Fruit fly (Drosophila melanogaster) whole organism, embryonic: ENCODE results near the gene Yp1.

ENCODE experiments used
- Ada2b ChIP-seq: fragments of 200-800 bp; sonication (Bioruptor generic); IDR thresholded peaks from 2 replicates; pipeline ENCODE4 v1.3.6; 2022; ENCODE audit warnings: missing biosample characterization, missing genetic modification characterization
- Atf3 ChIP-seq: fragments of 200-800 bp; sonication (Bioruptor generic); optimal IDR thresholded peaks from 3 replicates; lab custom pipeline; 2016; ENCODE audit warnings: missing biosample characterization, missing genetic modification characterization
- Atf6 ChIP-seq: fragments of 200-800 bp; sonication (Bioruptor generic); IDR thresholded peaks from 2 replicates; pipeline ENCODE4 v1.3.6; 2022; ENCODE audit warnings: missing biosample characterization, missing genetic modification characterization
- Bgb ChIP-seq: fragments of 200-800 bp; sonication (Bioruptor generic); IDR thresholded peaks from 2 replicates; pipeline ENCODE4 v1.3.6; 2022; ENCODE audit warnings: missing biosample characterization, missing genetic modification characterization; ENCODE audit not compliant: partially characterized antibody
- Bteb2 ChIP-seq: fragments of 200-800 bp; sonication (Bioruptor generic); optimal IDR thresholded peaks from 2 replicates; lab custom pipeline; 2016; ENCODE audit warnings: missing biosample characterization, missing genetic modification characterization
- CG10267 ChIP-seq: fragments of 200-800 bp; sonication (Bioruptor generic); optimal IDR thresholded peaks from 2 replicates; lab custom pipeline; 2018; ENCODE audit warnings: missing biosample characterization, mild to moderate bottlenecking, missing genetic modification characterization, moderate library complexity
- CG10366 ChIP-seq: fragments of 200-800 bp; sonication (Bioruptor generic); IDR thresholded peaks from 2 replicates; pipeline ENCODE4 v1.3.6; 2022; ENCODE audit warnings: missing biosample characterization, missing genetic modification characterization
- CG12155 ChIP-seq: fragments of 200-800 bp; sonication (Bioruptor generic); optimal IDR thresholded peaks from 3 replicates; lab custom pipeline; 2016; ENCODE audit warnings: missing biosample characterization, missing genetic modification characterization
- CG12942 ChIP-seq: fragments of 200-800 bp; sonication (Bioruptor generic); optimal IDR thresholded peaks from 3 replicates; lab custom pipeline; 2016; ENCODE audit warnings: missing biosample characterization, missing genetic modification characterization
- CG13123 ChIP-seq: fragments of 200-800 bp; sonication (Bioruptor generic); optimal IDR thresholded peaks from 2 replicates; lab custom pipeline; 2016; ENCODE audit warnings: missing biosample characterization, missing genetic modification characterization
- CG14860 ChIP-seq: fragments of 200-800 bp; sonication (Bioruptor generic); IDR thresholded peaks from 3 replicates; pipeline ENCODE4 v1.3.6; 2022; ENCODE audit warnings: missing biosample characterization, missing genetic modification characterization; ENCODE audit not compliant: partially characterized antibody
- CG15696 ChIP-seq: fragments of 200-800 bp; sonication (Bioruptor generic); optimal IDR thresholded peaks from 2 replicates; lab custom pipeline; 2019; ENCODE audit warnings: missing biosample characterization, mild to moderate bottlenecking, missing genetic modification characterization, moderate library complexity
- CG17612 ChIP-seq: fragments of 200-800 bp; sonication (Bioruptor generic); IDR thresholded peaks from 2 replicates; pipeline ENCODE4 v1.3.6; 2022; ENCODE audit warnings: missing biosample characterization, missing genetic modification characterization
- CG31365 ChIP-seq: fragments of 200-800 bp; sonication (Bioruptor generic); optimal IDR thresholded peaks from 2 replicates; lab custom pipeline; 2018; ENCODE audit warnings: missing biosample characterization, mild to moderate bottlenecking, missing genetic modification characterization
- CG32532 ChIP-seq: fragments of 200-800 bp; sonication (Bioruptor generic); IDR thresholded peaks from 2 replicates; pipeline ENCODE4 v1.3.6; 2022; ENCODE audit warnings: missing biosample characterization, missing genetic modification characterization
- CG3281 ChIP-seq: fragments of 200-800 bp; sonication (Bioruptor generic); optimal IDR thresholded peaks from 3 replicates; lab custom pipeline; 2017; ENCODE audit warnings: missing biosample characterization, mild to moderate bottlenecking, missing genetic modification characterization
- CG4328 ChIP-seq: fragments of 200-800 bp; sonication (Bioruptor generic); optimal IDR thresholded peaks from 3 replicates; lab custom pipeline; 2017; ENCODE audit warnings: missing biosample characterization, missing genetic modification reagents, missing genetic modification characterization
- CG4820 ChIP-seq: fragments of 200-800 bp; sonication (Bioruptor generic); optimal IDR thresholded peaks from 3 replicates; lab custom pipeline; 2016; ENCODE audit warnings: missing biosample characterization, missing genetic modification characterization
- CG5180 ChIP-seq: fragments of 200-800 bp; sonication (Bioruptor generic); optimal IDR thresholded peaks from 3 replicates; lab custom pipeline; 2017; ENCODE audit warnings: missing biosample characterization, missing genetic modification characterization, mild to moderate bottlenecking, moderate library complexity, missing genetic modification reagents
- CG7928 ChIP-seq: fragments of 200-800 bp; sonication (Bioruptor generic); optimal IDR thresholded peaks from 2 replicates; lab custom pipeline; 2017; ENCODE audit warnings: missing biosample characterization, mild to moderate bottlenecking, missing genetic modification characterization
- CG9817 ChIP-seq: fragments of 200-800 bp; sonication (Bioruptor generic); optimal IDR thresholded peaks from 2 replicates; lab custom pipeline; 2018; ENCODE audit warnings: missing biosample characterization, mild to moderate bottlenecking, missing genetic modification characterization, moderate library complexity
- CG9876 ChIP-seq: fragments of 200-800 bp; sonication (Bioruptor generic); optimal IDR thresholded peaks from 2 replicates; lab custom pipeline; 2016; ENCODE audit warnings: missing biosample characterization, missing genetic modification characterization
- CkIIα-i1 ChIP-seq: fragments of 200-800 bp; sonication (Bioruptor generic); IDR thresholded peaks from 2 replicates; pipeline ENCODE4 v1.3.6; 2022; ENCODE audit warnings: missing biosample characterization, missing genetic modification characterization
- Dip3 ChIP-seq: fragments of 200-800 bp; sonication (Bioruptor generic); optimal IDR thresholded peaks from 3 replicates; lab custom pipeline; 2016; ENCODE audit warnings: missing biosample characterization, missing genetic modification characterization
- Fer2 ChIP-seq: fragments of 200-800 bp; sonication (Bioruptor generic); optimal IDR thresholded peaks from 2 replicates; lab custom pipeline; 2018; ENCODE audit warnings: missing biosample characterization, mild to moderate bottlenecking, missing genetic modification characterization, moderate library complexity
- Gsc ChIP-seq: fragments of 200-800 bp; sonication (Bioruptor generic); IDR thresholded peaks from 2 replicates; pipeline ENCODE4 v1.3.6; 2022; ENCODE audit warnings: missing biosample characterization, missing genetic modification characterization
- HmgD ChIP-seq: fragments of 200-800 bp; sonication (Bioruptor generic); optimal IDR thresholded peaks from 3 replicates; lab custom pipeline; 2016; ENCODE audit warnings: missing biosample characterization, missing genetic modification characterization
- Side ChIP-seq: fragments of 200-800 bp; sonication (Bioruptor generic); optimal IDR thresholded peaks from 2 replicates; lab custom pipeline; 2016; ENCODE audit warnings: missing biosample characterization, missing genetic modification characterization
- Sry-β ChIP-seq: fragments of 200-800 bp; sonication (Bioruptor generic); optimal IDR thresholded peaks from 2 replicates; lab custom pipeline; 2018; ENCODE audit warnings: missing biosample characterization, mild to moderate bottlenecking, missing genetic modification characterization, moderate library complexity
- ab ChIP-seq: fragments of 200-800 bp; sonication (Bioruptor generic); optimal IDR thresholded peaks from 2 replicates; lab custom pipeline; 2016; ENCODE audit warnings: missing biosample characterization, missing genetic modification characterization
- corto ChIP-seq: fragments of 200-800 bp; sonication (Bioruptor generic); optimal IDR thresholded peaks from 2 replicates; lab custom pipeline; 2016; ENCODE audit warnings: missing biosample characterization, mild to moderate bottlenecking, missing genetic modification characterization, moderate library complexity
- en ChIP-seq: fragments of 200-800 bp; sonication (Bioruptor generic); optimal IDR thresholded peaks from 2 replicates; lab custom pipeline; 2016; ENCODE audit warnings: missing biosample characterization, missing genetic modification characterization
- fd96Cb ChIP-seq: fragments of 200-800 bp; sonication (Bioruptor generic); optimal IDR thresholded peaks from 2 replicates; lab custom pipeline; 2018; ENCODE audit warnings: missing biosample characterization, mild to moderate bottlenecking, missing genetic modification characterization, moderate library complexity
- gce ChIP-seq: fragments of 200-800 bp; sonication (Bioruptor generic); IDR thresholded peaks from 3 replicates; pipeline ENCODE4 v1.3.6; 2022; ENCODE audit warnings: missing biosample characterization, missing genetic modification characterization
- hth ChIP-seq: fragments of >200 bp; optimal IDR thresholded peaks from 2 replicates; lab custom pipeline; 2017; ENCODE audit warnings: inconsistent platforms
- jumu ChIP-seq: fragments of 200-800 bp; sonication (Bioruptor generic); optimal IDR thresholded peaks from 3 replicates; lab custom pipeline; 2016; ENCODE audit warnings: missing biosample characterization, missing genetic modification characterization
- lilli ChIP-seq: fragments of 200-800 bp; sonication (Bioruptor generic); optimal IDR thresholded peaks from 3 replicates; lab custom pipeline; 2016; ENCODE audit warnings: missing biosample characterization, missing genetic modification characterization
- mirr ChIP-seq: fragments of 200-800 bp; sonication (Bioruptor generic); optimal IDR thresholded peaks from 3 replicates; lab custom pipeline; 2018; ENCODE audit warnings: missing biosample characterization, mild to moderate bottlenecking, missing genetic modification characterization
- nerfin-2 ChIP-seq: fragments of 200-800 bp; sonication (Bioruptor generic); IDR thresholded peaks from 2 replicates; pipeline ENCODE4 v1.3.6; 2022; ENCODE audit warnings: missing biosample characterization, missing genetic modification characterization; ENCODE audit not compliant: partially characterized antibody
- onecut ChIP-seq: fragments of 200-800 bp; sonication (Bioruptor generic); IDR thresholded peaks from 2 replicates; pipeline ENCODE4 v1.3.6; 2022; ENCODE audit warnings: missing biosample characterization, missing genetic modification characterization
- sob ChIP-seq: fragments of 200-800 bp; sonication (Bioruptor generic); IDR thresholded peaks from 2 replicates; pipeline ENCODE4 v1.3.6; 2022; ENCODE audit warnings: missing biosample characterization, missing genetic modification characterization
- stc ChIP-seq: fragments of 200-800 bp; sonication (Bioruptor generic); IDR thresholded peaks from 2 replicates; pipeline ENCODE4 v1.3.6; 2022; ENCODE audit warnings: missing biosample characterization, missing genetic modification characterization
- tap ChIP-seq: fragments of 200-800 bp; optimal IDR thresholded peaks from 3 replicates; lab custom pipeline; 2019; ENCODE audit warnings: missing biosample characterization, mild to moderate bottlenecking, missing genetic modification characterization, moderate library complexity
- tgo ChIP-seq: fragments of 200-800 bp; sonication (Bioruptor generic); IDR thresholded peaks from 3 replicates; pipeline ENCODE4 v1.3.6; 2022; ENCODE audit warnings: missing biosample characterization, missing genetic modification characterization
- vvl ChIP-seq: fragments of 200-800 bp; sonication (Bioruptor generic); IDR thresholded peaks from 2 replicates; pipeline ENCODE4 v1.3.6; 2022; ENCODE audit warnings: missing biosample characterization, missing genetic modification characterization
- wek ChIP-seq: fragments of 200-800 bp; sonication (Bioruptor generic); optimal IDR thresholded peaks from 3 replicates; lab custom pipeline; 2018; ENCODE audit warnings: missing biosample characterization, mild to moderate bottlenecking, missing genetic modification characterization, moderate library complexity
- wor ChIP-seq: fragments of 200-800 bp; sonication (Bioruptor generic); IDR thresholded peaks from 2 replicates; pipeline ENCODE4 v1.3.6; 2022; ENCODE audit warnings: missing biosample characterization, missing genetic modification characterization
- zfh2 ChIP-seq: fragments of 200-800 bp; sonication (Bioruptor generic); optimal IDR thresholded peaks from 2 replicates; lab custom pipeline; 2016; ENCODE audit warnings: missing biosample characterization, missing genetic modification characterization

Yp1 gene

DNA sequence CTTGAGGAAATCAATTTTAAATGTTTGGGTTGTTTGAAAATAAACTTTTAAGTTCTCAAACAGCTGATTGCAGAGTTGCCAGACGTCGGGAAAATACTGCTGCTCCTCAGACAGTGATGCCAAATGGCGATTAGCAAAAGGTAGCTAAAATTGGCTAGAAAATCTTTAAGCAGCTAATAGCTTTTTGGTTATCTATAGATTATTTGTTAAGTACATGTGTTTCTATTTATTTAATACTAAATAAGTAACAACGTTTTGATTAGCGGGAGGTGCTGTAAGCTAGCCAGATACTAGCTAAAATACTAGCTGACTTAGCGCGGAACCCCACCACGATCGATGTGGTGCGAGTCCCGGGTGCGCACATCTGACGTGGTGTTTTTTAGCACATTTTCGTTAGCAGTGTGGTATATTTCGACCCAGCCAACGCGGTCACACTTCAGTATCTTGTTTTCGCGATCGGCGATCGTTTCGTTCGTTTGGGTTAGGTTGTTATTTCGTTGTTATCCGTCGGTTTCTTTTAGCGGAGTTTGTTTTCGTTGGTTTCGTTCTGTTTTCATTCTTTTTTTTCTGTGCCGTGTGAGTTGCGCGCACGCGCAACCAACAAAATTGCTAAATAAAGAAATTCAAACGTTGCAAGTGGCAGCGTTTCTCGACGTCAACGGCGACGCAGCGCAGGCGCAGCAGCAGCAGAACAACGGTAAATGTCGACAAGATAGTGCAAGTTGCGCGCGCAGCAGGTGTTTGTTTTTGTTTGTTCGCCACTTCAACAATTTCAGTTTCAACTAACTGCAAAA, 32.7 kb downstream of the Yp1 start, which contains the start of the genes Naxe and RhoU (continued):
- TF ChIP-seq tap (tag; lab: Kevin White, UChicago) (no peak), CG17612 (GFP tag; lab: Robert Waterston, UW) (no peak), Sry-β (GFP tag; lab: Kevin White, UChicago) (peak; percentile 92), Fer2 (tag; lab: Kevin White, UChicago) (no peak), mirr (GFP tag; lab: Kevin White, UChicago) (no peak), vvl (peak; percentile 33; the same call in 1 of the 2 replicates), Dip3 (peak; percentile 51), Bgb (peak; percentile 59), CG15696 (tag; lab: Kevin White, UChicago) (no peak), corto (GFP tag; lab: Kevin White, UChicago) (no peak), CG12942 (GFP tag; lab: Kevin White, UChicago) (peak; percentile 27), Side (GFP tag; lab: Kevin White, UChicago) (no peak), CG32532 (GFP tag; lab: Robert Waterston, UW) (peak; percentile 69), Ada2b (no peak), tgo (GFP tag; lab: Robert Waterston, UW) (peak; percentile 58; the same call in 2 of the 3 replicates), HmgD (GFP tag; lab: Kevin White, UChicago) (peak; percentile 27), CG9876 (GFP tag; lab: Kevin White, UChicago) (no peak), lilli (GFP tag; lab: Kevin White, UChicago) (peak; percentile 58), ab (GFP tag; lab: Kevin White, UChicago) (no peak), Gsc (no peak), stc (no peak), nerfin-2 (GFP tag; lab: Robert Waterston, UW) (no peak), fd96Cb (no peak), CG5180 (GFP tag; lab: Kevin White, UChicago) (no peak), CkIIα-i1 (GFP tag; lab: Robert Waterston, UW) (no peak), wek (no peak), sob (GFP tag; lab: Robert Waterston, UW) (no peak; the same call in 1 of the 2 replicates), zfh2 (GFP tag; lab: Kevin White, UChicago) (peak; percentile 47), CG14860 (no peak), CG10267 (tag; lab: Kevin White, UChicago) (peak; percentile 58), hth (lab: Kevin White, UChicago) (no peak), onecut (0 out of 2 replicates have a peak, but pooled peaks have one; percentile 29), jumu (GFP tag; lab: Kevin White, UChicago) (peak; percentile 4), CG9817 (peak; percentile 2), Atf3 (GFP tag; lab: Kevin White, UChicago) (no peak), CG10366 (GFP tag; lab: Robert Waterston, UW) (no peak; the same call in 1 of the 2 replicates), CG4820 (no peak), CG31365 (tag; lab: Kevin White, UChicago) (no peak), CG4328 (no peak), wor (GFP tag; lab: Robert Waterston, UW) (no peak), Bteb2 (GFP tag; lab: Kevin White, UChicago) (no peak), CG13123 (GFP tag; lab: Kevin White, UChicago) (no peak), CG12155 (GFP tag; lab: Kevin White, UChicago) (peak; percentile 20), Atf6 (GFP tag; lab: Robert Waterston, UW) (no peak), CG3281 (GFP tag; lab: Kevin White, UChicago) (no peak), en (GFP tag; lab: Kevin White, UChicago) (no peak), gce (GFP tag; lab: Robert Waterston, UW) (no peak), CG7928 (GFP tag; lab: Kevin White, UChicago) (peak; percentile 9)
